Worm (Caenorhabditis elegans): ENCODE results near the gene nhr-95.

nhr-95 gene

DNA sequence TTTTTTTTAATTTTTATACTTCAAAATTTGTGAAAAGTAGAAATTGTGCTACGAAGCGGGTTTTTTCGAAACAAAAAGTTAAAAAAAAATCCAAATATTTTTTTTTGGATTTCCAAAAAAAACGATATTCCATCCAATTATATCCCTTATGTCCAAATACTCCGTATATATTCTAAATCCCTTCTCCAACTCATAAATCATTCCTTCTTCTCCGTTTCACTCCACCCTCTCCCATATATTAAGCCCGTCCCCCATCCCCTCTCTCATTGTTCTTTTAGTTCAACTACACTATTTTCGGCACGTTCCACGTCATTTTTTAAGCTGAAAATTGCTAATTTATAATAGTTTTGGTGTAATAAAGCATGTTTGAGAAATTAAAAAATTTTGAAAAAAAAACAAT is 24.8 kb downstream of the nhr-95 start:
- no peak for TF ChIP-seq zfh-2 (GFP tag; conservative IDR thresholded peaks at IDR 0.05)
- no peak for TF ChIP-seq let-526 (GFP tag; IDR thresholded peaks at IDR 0.05)
- no peak for TF ChIP-seq ztf-25 (GFP tag; IDR thresholded peaks at IDR 0.05)
- no peak for TF ChIP-seq cebp-2 (GFP tag; IDR thresholded peaks at IDR 0.05)
- TF ChIP-seq ceh-91 (GFP tag; IDR thresholded peaks at IDR 0.05) = no peak
- no peak for TF ChIP-seq rpc-1 (optimal IDR thresholded peaks at IDR 0.05)
- TF ChIP-seq rpc-1 (tag; optimal IDR thresholded peaks at IDR 0.05) = no peak
- TF ChIP-seq sea-2 (GFP tag; IDR thresholded peaks at IDR 0.05) = no peak
- TF ChIP-seq efl-1 (GFP tag; optimal IDR thresholded peaks at IDR 0.05) = no peak
- TF ChIP-seq nfya-1 (tag; optimal IDR thresholded peaks at IDR 0.05; ENCODE audit: borderline replicate concordance, insufficient read depth) = no peak
- TF ChIP-seq ztf-22 (GFP tag; optimal IDR thresholded peaks at IDR 0.05) = no peak
- TF ChIP-seq attf-5 (GFP tag; optimal IDR thresholded peaks at IDR 0.05) = no peak
- no peak for TF ChIP-seq chd-7 (tag; optimal IDR thresholded peaks at IDR 0.05)
- TF ChIP-seq rec-8 (tag; optimal IDR thresholded peaks at IDR 0.05) = no peak

DNA sequence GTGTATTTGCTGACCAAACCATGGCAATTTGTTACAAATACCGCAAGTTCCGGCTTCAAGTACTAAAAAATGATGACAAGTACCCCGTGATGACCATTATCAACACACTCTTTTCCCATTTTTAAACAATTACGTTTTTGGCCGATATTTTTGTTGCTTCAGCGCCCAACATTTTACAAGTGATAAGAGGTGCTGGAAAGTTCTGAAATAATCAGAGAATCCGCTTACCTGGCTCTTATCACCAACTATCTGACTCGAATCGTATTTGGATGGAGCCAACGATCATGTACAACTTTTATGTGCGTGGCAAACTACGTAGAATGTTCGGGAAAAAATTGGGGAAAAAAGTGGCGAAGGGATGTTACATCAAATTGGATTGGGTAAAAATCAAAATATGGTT is 29.2 kb downstream of the nhr-95 start:
- TF ChIP-seq Y53F4B.3 (GFP tag; IDR thresholded peaks at IDR 0.05) = no peak
- TF ChIP-seq die-1 (tag; optimal IDR thresholded peaks at IDR 0.05) = no peak
- TF ChIP-seq let-526 (GFP tag; IDR thresholded peaks at IDR 0.05) = 0 out of 2 replicates have a peak, but pooled peaks have one; percentile 32
- no peak for TF ChIP-seq cebp-1 (GFP tag; IDR thresholded peaks at IDR 0.05)
- TF ChIP-seq cebp-1 (tag; optimal IDR thresholded peaks at IDR 0.05) = peak; percentile 19
- TF ChIP-seq ets-4 (GFP tag; optimal IDR thresholded peaks at IDR 0.05) = peak; percentile 80
- 0 out of 2 replicates have a peak, but pooled peaks have one; percentile 56 for TF ChIP-seq nfyb-1 (GFP tag; IDR thresholded peaks at IDR 0.05)
- TF ChIP-seq ztf-22 (GFP tag; optimal IDR thresholded peaks at IDR 0.05) = peak; percentile 34
- TF ChIP-seq F52B5.7 (tag; optimal IDR thresholded peaks at IDR 0.05) = no peak
- no peak for TF ChIP-seq Y95B8A.8 (GFP tag; IDR thresholded peaks at IDR 0.05)
- TF ChIP-seq B0336.3 (GFP tag; IDR thresholded peaks at IDR 0.05) = peak; percentile 40; the same call in 1 of the 2 replicates
- TF ChIP-seq tbp1 (GFP tag; optimal IDR thresholded peaks at IDR 0.05) = peak; percentile 21
- TF ChIP-seq nhr-80 (tag; optimal IDR thresholded peaks at IDR 0.05) = peak; percentile 74
- TF ChIP-seq atf-7 (tag; optimal IDR thresholded peaks at IDR 0.05) = peak; percentile 12
- peak in 1 of 2 experiments; percentile 50 for TF ChIP-seq let-607 (tag; optimal IDR thresholded peaks at IDR 0.05)
- TF ChIP-seq hrde-1 (tag; optimal IDR thresholded peaks at IDR 0.05; ENCODE audit: borderline replicate concordance) = no peak
- no peak for TF ChIP-seq F23B12.7 (tag; optimal IDR thresholded peaks at IDR 0.05; ENCODE audit: insufficient read depth)
- no peak for TF ChIP-seq bed-2 (GFP tag; IDR thresholded peaks at IDR 0.05)
- peak; percentile 25 for TF ChIP-seq tlf-1 (GFP tag; optimal IDR thresholded peaks at IDR 0.05)
- TF ChIP-seq attf-5 (GFP tag; optimal IDR thresholded peaks at IDR 0.05) = peak; percentile 26

- TF ChIP-seq ceh-79 (tag; optimal IDR thresholded peaks at IDR 0.05) = no peak
- TF ChIP-seq nhr-80 (tag; optimal IDR thresholded peaks at IDR 0.05) = peak; percentile 81
Measured at ce11 chrV:19051425-19051824, 31.0 kb downstream of the nhr-95 start.

DNA sequence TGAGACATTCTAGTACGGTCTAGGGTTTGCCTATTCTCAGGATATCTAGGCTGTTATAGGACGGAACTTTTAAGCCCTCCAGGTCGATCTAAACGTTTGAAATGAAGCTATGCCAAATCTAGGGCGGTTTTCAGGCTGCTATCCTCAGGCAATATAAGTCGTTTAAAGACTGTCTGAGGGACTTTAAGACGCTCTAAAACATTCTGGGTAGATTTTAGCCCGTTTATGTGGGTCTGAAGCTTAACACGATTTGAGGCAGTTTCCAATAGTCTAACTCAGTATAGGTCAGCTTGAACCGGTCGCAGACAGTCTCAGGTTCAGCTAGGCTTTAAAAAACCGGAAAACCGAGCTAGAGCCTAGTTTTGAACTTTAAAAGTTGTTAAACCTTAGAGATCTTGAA is 31.6 kb downstream of the nhr-95 start:
- no peak for TF ChIP-seq hmg-20 (GFP tag; IDR thresholded peaks at IDR 0.05)
- TF ChIP-seq ama-1 (optimal IDR thresholded peaks at IDR 0.05) = no peak
- TF ChIP-seq ama-1 (GFP tag; optimal IDR thresholded peaks at IDR 0.05) = no peak
- no peak for TF ChIP-seq F37B4.10 (GFP tag; IDR thresholded peaks at IDR 0.05)
- TF ChIP-seq hlh-12 (tag; optimal IDR thresholded peaks at IDR 0.05) = no peak
- no peak for TF ChIP-seq ccch-3 (GFP tag; optimal IDR thresholded peaks at IDR 0.05)
- TF ChIP-seq snpc-1.1 (tag; optimal IDR thresholded peaks at IDR 0.05; ENCODE audit: insufficient read depth) = no peak
- TF ChIP-seq madf-8 (GFP tag; conservative IDR thresholded peaks at IDR 0.05) = no peak
- no peak for TF ChIP-seq lin-35 (GFP tag; optimal IDR thresholded peaks at IDR 0.05)
